Worm (Caenorhabditis elegans): ENCODE results near the gene C16C4.18.

Gene C16C4.18

DNA sequence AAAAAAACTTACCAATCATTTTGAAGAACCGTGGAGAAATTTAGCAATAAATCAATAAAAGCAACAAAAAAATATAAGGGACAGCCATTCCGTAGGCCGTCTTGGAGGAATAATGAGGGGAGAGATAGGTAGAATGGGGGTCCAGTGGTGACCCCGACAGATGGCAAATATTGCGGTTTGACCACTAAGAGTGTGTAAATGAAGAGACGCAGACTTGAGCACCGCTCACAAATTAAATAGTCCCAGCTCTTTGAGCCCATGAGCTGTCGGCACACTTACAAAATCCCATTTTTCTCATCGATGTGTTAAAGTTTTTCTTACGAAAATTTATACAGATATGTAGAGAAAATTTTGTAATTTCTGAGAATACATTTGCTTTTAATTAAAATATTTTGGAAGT lies 40.4 kb downstream of the C16C4.18 start, which contains the start of gene fbxa-3:
TSS of gene fbxa-3 (minus strand) at position 101 of the 400 bp plus-strand sequence.
- no peak for TF ChIP-seq Y22D7AL.16 (tag; optimal IDR thresholded peaks at IDR 0.05)
- no peak for TF ChIP-seq hlh-15 (tag; optimal IDR thresholded peaks at IDR 0.05)
- TF ChIP-seq mec-3 (tag; optimal IDR thresholded peaks at IDR 0.05; ENCODE audit: borderline replicate concordance) = no peak
- no peak for TF ChIP-seq pha-4 (tag; optimal IDR thresholded peaks at IDR 0.05)
- no peak for TF ChIP-seq pax-1 (tag; optimal IDR thresholded peaks at IDR 0.05)
- no peak for TF ChIP-seq ceh-34 (tag; optimal IDR thresholded peaks at IDR 0.05)
- TF ChIP-seq lim-6 (tag; optimal IDR thresholded peaks at IDR 0.05) = no peak
- no peak for TF ChIP-seq che-1 (tag; optimal IDR thresholded peaks at IDR 0.05)

DNA sequence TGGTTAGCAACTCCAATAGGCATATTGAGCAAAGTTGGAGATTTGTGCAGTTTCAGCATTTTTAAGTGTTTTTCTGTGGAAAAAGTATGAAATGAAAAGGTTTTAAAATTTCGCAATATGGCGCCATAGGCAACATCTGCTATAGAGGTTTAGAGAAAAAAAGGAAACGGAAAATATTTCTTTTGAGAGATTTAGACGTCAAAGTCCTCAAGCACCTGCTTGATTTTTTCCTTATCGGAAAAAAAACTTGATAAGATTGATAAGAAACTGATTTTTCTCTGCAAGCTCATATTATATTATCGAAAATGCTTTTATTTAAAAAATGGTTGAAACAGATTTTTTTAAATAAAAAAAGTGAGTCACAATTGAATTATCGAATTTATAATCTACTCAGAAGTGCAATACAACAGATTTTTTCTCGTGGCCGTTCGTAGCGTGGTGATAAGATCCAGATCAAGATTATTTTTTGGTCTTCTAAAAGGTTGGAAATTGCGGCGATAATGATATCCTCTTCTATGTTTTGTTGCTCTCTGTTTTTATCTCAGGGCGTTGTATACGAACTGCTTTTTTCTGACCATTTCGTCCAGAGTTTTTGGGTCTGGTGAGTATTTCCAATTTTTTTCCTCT lies 41.1 kb downstream of the C16C4.18 start, which contains the start of gene fbxc-19:
TSS of gene fbxc-19 (plus strand) at position 536 of the 627 bp plus-strand sequence.
- TF ChIP-seq elt-2 (tag; optimal IDR thresholded peaks at IDR 0.05) (peak; percentile 87), madf-2 (tag; optimal IDR thresholded peaks at IDR 0.05) (no peak), dve-1 (tag; optimal IDR thresholded peaks at IDR 0.05) (peak; percentile 12)

DNA sequence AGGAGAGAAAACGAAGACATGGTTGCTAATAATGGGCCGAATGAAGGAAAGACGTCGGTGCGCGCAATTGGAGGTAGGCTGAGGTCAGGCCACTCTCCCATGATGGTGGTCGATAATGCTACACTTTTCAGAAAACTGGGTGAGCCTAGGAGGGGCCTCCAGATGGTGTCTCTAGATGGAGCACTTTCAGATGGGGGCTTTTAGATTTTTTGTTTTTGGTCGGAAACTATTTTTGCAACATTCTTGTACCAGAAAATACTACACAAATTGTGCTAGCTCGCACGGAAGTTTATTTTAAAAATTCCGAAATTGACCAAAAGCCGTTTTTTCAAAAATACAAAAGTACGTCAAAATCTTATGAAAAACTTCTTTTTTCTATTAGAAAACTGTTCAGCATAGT lies 42.8 kb downstream of the C16C4.18 start, which contains the start of gene fbxb-10:
TSS of gene fbxb-10 (minus strand) at position 101 of the 400 bp plus-strand sequence.
- TF ChIP-seq pha-4 (tag; optimal IDR thresholded peaks at IDR 0.05) (no peak), ttx-3 (tag; optimal IDR thresholded peaks at IDR 0.05) (no peak), ceh-6 (GFP tag; optimal IDR thresholded peaks at IDR 0.05) (no peak), ceh-9 (tag; optimal IDR thresholded peaks at IDR 0.05) (no peak), ceh-45 (GFP tag; IDR thresholded peaks at IDR 0.05) (no peak), sdc-2 (tag; optimal IDR thresholded peaks at IDR 0.05) (no peak), unc-42 (tag; optimal IDR thresholded peaks at IDR 0.05) (no peak), sox-4 (tag; optimal IDR thresholded peaks at IDR 0.05) (no peak), nfya-1 (tag; optimal IDR thresholded peaks at IDR 0.05) (no peak), pag-3 (tag; optimal IDR thresholded peaks at IDR 0.05; ENCODE audit: borderline replicate concordance) (no peak), F13H6.1 (tag; optimal IDR thresholded peaks at IDR 0.05) (no peak), T23F11.4 (GFP tag; optimal IDR thresholded peaks at IDR 0.05) (no peak), npax-4 (tag; optimal IDR thresholded peaks at IDR 0.05) (no peak), ceh-31 (tag; optimal IDR thresholded peaks at IDR 0.05) (no peak), syd-9 (tag; optimal IDR thresholded peaks at IDR 0.05) (no peak), nhr-232 (tag; optimal IDR thresholded peaks at IDR 0.05) (no peak), ceh-34 (tag; optimal IDR thresholded peaks at IDR 0.05) (no peak)

DNA sequence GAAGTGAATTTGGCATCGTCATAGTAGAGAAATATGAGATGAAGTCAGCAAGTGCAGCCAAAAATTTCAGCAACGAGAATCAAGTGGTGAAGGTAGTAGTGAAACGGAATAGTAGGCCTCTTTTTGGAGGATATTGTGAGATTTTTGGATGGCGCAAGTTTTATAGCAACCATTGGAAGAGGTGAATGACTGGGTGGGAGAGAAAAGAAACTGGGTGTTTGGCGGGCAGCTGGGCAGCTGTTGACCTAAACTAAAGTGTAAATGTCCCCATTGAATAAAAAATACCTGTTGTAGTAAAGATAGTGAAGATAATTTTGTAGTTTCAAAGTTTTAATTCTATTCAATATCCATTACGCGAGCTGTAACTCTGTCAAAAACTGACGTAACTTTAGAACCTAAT lies 45.1 kb downstream of the C16C4.18 start:
- TF ChIP-seq lin-11 (tag; optimal IDR thresholded peaks at IDR 0.05) = no peak
- no peak for TF ChIP-seq ceh-22 (tag; optimal IDR thresholded peaks at IDR 0.05)
- no peak for TF ChIP-seq tbx-2 (tag; optimal IDR thresholded peaks at IDR 0.05)
- no peak for TF ChIP-seq npax-4 (tag; optimal IDR thresholded peaks at IDR 0.05)
- no peak for TF ChIP-seq K02D7.2 (tag; optimal IDR thresholded peaks at IDR 0.05)
- TF ChIP-seq pax-1 (tag; optimal IDR thresholded peaks at IDR 0.05) = no peak
- no peak for TF ChIP-seq ceh-34 (tag; optimal IDR thresholded peaks at IDR 0.05)

All from whole organism, late embryonic.